Worm (Caenorhabditis elegans) whole organism, late embryonic: ENCODE data around the gene syx-6.

Experiments
- C08G9.2 ChIP-seq: sonication (generic microtip); optimal IDR thresholded peaks from 2 replicates; lab custom pipeline; 2016; ENCODE audit warnings: mild to moderate bottlenecking, missing genetic modification characterization, moderate library complexity, missing compliant biosample characterization
- K02D7.2 ChIP-seq: sonication (generic microtip); optimal IDR thresholded peaks from 2 replicates; lab custom pipeline; 2017; ENCODE audit warnings: mild to moderate bottlenecking, missing genetic modification characterization, missing compliant biosample characterization
- K09A11.1 ChIP-seq: sonication (generic microtip); optimal IDR thresholded peaks from 2 replicates; lab custom pipeline; 2017; ENCODE audit warnings: antibody characterized with exemption, mild to moderate bottlenecking, missing genetic modification characterization, missing compliant biosample characterization; ENCODE audit not compliant: insufficient read depth
- Y22D7AL.16 ChIP-seq: sonication (generic microtip); optimal IDR thresholded peaks from 2 replicates; lab custom pipeline; 2016; ENCODE audit warnings: missing genetic modification characterization, missing compliant biosample characterization
- ama-1 ChIP-seq: fragments of 150-350 bp; optimal IDR thresholded peaks from 2 replicates; lab custom pipeline; 2014
- ceh-14 ChIP-seq: sonication (generic microtip); optimal IDR thresholded peaks from 2 replicates; lab custom pipeline; 2016; ENCODE audit warnings: missing genotype, missing genetic modification characterization, missing compliant biosample characterization
- ceh-18 ChIP-seq: sonication (generic microtip); optimal IDR thresholded peaks from 2 replicates; lab custom pipeline; 2016; ENCODE audit warnings: missing genetic modification characterization, missing compliant biosample characterization
- ceh-2 ChIP-seq: sonication (generic microtip); optimal IDR thresholded peaks from 2 replicates; lab custom pipeline; 2016; ENCODE audit warnings: missing genotype, missing genetic modification characterization, missing compliant biosample characterization
- ceh-30 ChIP-seq: fragments of 150-350 bp; optimal IDR thresholded peaks from 2 replicates; lab custom pipeline; 2014; ENCODE audit warnings: missing biosample characterization, missing genetic modification characterization
- ceh-31 ChIP-seq: sonication (generic microtip); optimal IDR thresholded peaks from 2 replicates; lab custom pipeline; 2016; ENCODE audit warnings: missing genetic modification characterization, missing compliant biosample characterization
- ceh-34 ChIP-seq: sonication (generic microtip); optimal IDR thresholded peaks from 2 replicates; lab custom pipeline; 2016; ENCODE audit warnings: mild to moderate bottlenecking, missing genetic modification characterization, missing compliant biosample characterization
- ceh-45 ChIP-seq: fragments of 200-800 bp; sonication (Bioruptor generic); IDR thresholded peaks from 2 replicates; pipeline ENCODE4 v1.3.6; 2022; ENCODE audit warnings: missing genetic modification reagents, missing genetic modification characterization, missing compliant biosample characterization
- ceh-48 ChIP-seq: sonication (generic microtip); optimal IDR thresholded peaks from 2 replicates; lab custom pipeline; 2016; ENCODE audit warnings: missing genetic modification characterization, inconsistent platforms, missing compliant biosample characterization
- ceh-9 ChIP-seq: sonication (generic microtip); optimal IDR thresholded peaks from 2 replicates; lab custom pipeline; 2016; ENCODE audit warnings: mild to moderate bottlenecking, missing genetic modification characterization, inconsistent platforms, missing compliant biosample characterization
- che-1 ChIP-seq: sonication (generic microtip); optimal IDR thresholded peaks from 2 replicates; lab custom pipeline; 2016; ENCODE audit warnings: mild to moderate bottlenecking, missing genetic modification characterization, missing compliant biosample characterization
- dmd-4 ChIP-seq: sonication (generic microtip); optimal IDR thresholded peaks from 2 replicates; lab custom pipeline; 2016; ENCODE audit warnings: borderline replicate concordance, missing genetic modification characterization, missing compliant biosample characterization
- elt-2 ChIP-seq: sonication (generic microtip); optimal IDR thresholded peaks from 2 replicates; lab custom pipeline; 2016; ENCODE audit warnings: missing genetic modification reagents, missing genetic modification characterization, missing compliant biosample characterization
- fkh-10 ChIP-seq: fragments of 150-350 bp; optimal IDR thresholded peaks from 2 replicates; lab custom pipeline; 2014; ENCODE audit warnings: missing biosample characterization, missing genetic modification reagents, missing genetic modification characterization
- fkh-6 ChIP-seq: sonication (generic microtip); optimal IDR thresholded peaks from 2 replicates; lab custom pipeline; 2016; ENCODE audit warnings: missing genetic modification characterization, missing compliant biosample characterization
- gmeb-2 ChIP-seq: sonication (generic microtip); optimal IDR thresholded peaks from 2 replicates; lab custom pipeline; 2016; ENCODE audit warnings: missing genetic modification characterization, inconsistent platforms, missing compliant biosample characterization
- hlh-15 ChIP-seq: sonication (generic microtip); optimal IDR thresholded peaks from 2 replicates; lab custom pipeline; 2016; ENCODE audit warnings: missing genetic modification characterization, missing compliant biosample characterization
- hlh-30 ChIP-seq: sonication (generic microtip); optimal IDR thresholded peaks from 2 replicates; lab custom pipeline; 2017; ENCODE audit warnings: antibody characterized with exemption, missing genetic modification characterization, missing compliant biosample characterization; ENCODE audit not compliant: insufficient read depth
- hlh-6 ChIP-seq: sonication (generic microtip); optimal IDR thresholded peaks from 2 replicates; lab custom pipeline; 2016; ENCODE audit warnings: missing genotype, missing genetic modification characterization, missing compliant biosample characterization
- hlh-8 ChIP-seq: sonication (generic microtip); optimal IDR thresholded peaks from 2 replicates; lab custom pipeline; 2016; ENCODE audit warnings: missing genotype, missing genetic modification characterization, missing compliant biosample characterization
- mec-3 ChIP-seq: sonication (generic microtip); optimal IDR thresholded peaks from 2 replicates; lab custom pipeline; 2016; ENCODE audit warnings: borderline replicate concordance, missing genetic modification characterization, missing compliant biosample characterization
- nfya-1 ChIP-seq: sonication (generic microtip); optimal IDR thresholded peaks from 2 replicates; lab custom pipeline; 2017; ENCODE audit warnings: missing genetic modification characterization, mild to moderate bottlenecking, missing compliant biosample characterization, antibody characterized with exemption, moderate library complexity
- nhr-11 ChIP-seq: fragments of 150-350 bp; optimal IDR thresholded peaks from 2 replicates; lab custom pipeline; 2014; ENCODE audit warnings: missing biosample characterization, missing genetic modification characterization
- odd-2 ChIP-seq: sonication (generic microtip); optimal IDR thresholded peaks from 2 replicates; lab custom pipeline; 2017; ENCODE audit warnings: antibody characterized with exemption, mild to moderate bottlenecking, missing genetic modification characterization, missing compliant biosample characterization
- pag-3 ChIP-seq: sonication (generic microtip); optimal IDR thresholded peaks from 2 replicates; lab custom pipeline; 2016; ENCODE audit warnings: missing compliant biosample characterization, missing genetic modification characterization, borderline replicate concordance
- pat-9 ChIP-seq: fragments of 200-800 bp; sonication (Bioruptor generic); optimal IDR thresholded peaks from 2 replicates; lab custom pipeline; 2018; ENCODE audit warnings: mild to moderate bottlenecking, missing genetic modification characterization, moderate library complexity, missing compliant biosample characterization
- pha-2 ChIP-seq: sonication (generic microtip); optimal IDR thresholded peaks from 2 replicates; lab custom pipeline; 2017; ENCODE audit warnings: mild to moderate bottlenecking, missing genetic modification characterization, missing compliant biosample characterization
- pha-4 ChIP-seq: fragments of 150-350 bp; optimal IDR thresholded peaks from 2 replicates; lab custom pipeline; 2018; ENCODE audit warnings: missing biosample characterization, missing genetic modification reagents, missing genetic modification characterization
- ref-2 ChIP-seq: sonication (generic microtip); optimal IDR thresholded peaks from 2 replicates; lab custom pipeline; 2016; ENCODE audit warnings: missing genetic modification characterization, missing compliant biosample characterization
- sdc-2 ChIP-seq: sonication (generic microtip); optimal IDR thresholded peaks from 2 replicates; lab custom pipeline; 2016; ENCODE audit warnings: missing genotype, missing genetic modification characterization, missing compliant biosample characterization
- sox-2 ChIP-seq: fragments of 200-800 bp; sonication (Bioruptor generic); IDR thresholded peaks from 2 replicates; pipeline ENCODE4 v1.3.6; 2022; ENCODE audit warnings: missing genetic modification reagents, missing genetic modification characterization, missing compliant biosample characterization
- tbx-2 ChIP-seq: sonication (generic microtip); optimal IDR thresholded peaks from 2 replicates; lab custom pipeline; 2016; ENCODE audit warnings: missing genetic modification characterization, missing compliant biosample characterization
- unc-3 ChIP-seq, 2 experiments: fragments of 200-800 bp in 1 of 2; sonication (Bioruptor generic) in 1 of 2; sonication (generic microtip) in 1 of 2; conservative IDR thresholded peaks in 1 of 2; optimal IDR thresholded peaks in 1 of 2; 2 replicates each; pipeline versions ENCODE4 v1.3.6 to Lab custom; 2016 to 2022; ENCODE audit warnings: missing compliant biosample characterization in 2 of 2, missing genetic modification characterization in 2 of 2, missing genetic modification reagents in 1 of 2
- zip-5 ChIP-seq: sonication (generic microtip); optimal IDR thresholded peaks from 2 replicates; lab custom pipeline; 2016; ENCODE audit warnings: missing genetic modification characterization, missing compliant biosample characterization

The syx-6 gene

ce11 chrX:3163972-3164575 is at the start of gene syx-6:
Gene syx-6 (plus strand): TSS chrX:3164525.
- TF ChIP-seq hlh-15 (tag; lab: Kevin White, UChicago) (no peak), nhr-11 (tag; lab: Kevin White, UChicago) (no peak)

DNA sequence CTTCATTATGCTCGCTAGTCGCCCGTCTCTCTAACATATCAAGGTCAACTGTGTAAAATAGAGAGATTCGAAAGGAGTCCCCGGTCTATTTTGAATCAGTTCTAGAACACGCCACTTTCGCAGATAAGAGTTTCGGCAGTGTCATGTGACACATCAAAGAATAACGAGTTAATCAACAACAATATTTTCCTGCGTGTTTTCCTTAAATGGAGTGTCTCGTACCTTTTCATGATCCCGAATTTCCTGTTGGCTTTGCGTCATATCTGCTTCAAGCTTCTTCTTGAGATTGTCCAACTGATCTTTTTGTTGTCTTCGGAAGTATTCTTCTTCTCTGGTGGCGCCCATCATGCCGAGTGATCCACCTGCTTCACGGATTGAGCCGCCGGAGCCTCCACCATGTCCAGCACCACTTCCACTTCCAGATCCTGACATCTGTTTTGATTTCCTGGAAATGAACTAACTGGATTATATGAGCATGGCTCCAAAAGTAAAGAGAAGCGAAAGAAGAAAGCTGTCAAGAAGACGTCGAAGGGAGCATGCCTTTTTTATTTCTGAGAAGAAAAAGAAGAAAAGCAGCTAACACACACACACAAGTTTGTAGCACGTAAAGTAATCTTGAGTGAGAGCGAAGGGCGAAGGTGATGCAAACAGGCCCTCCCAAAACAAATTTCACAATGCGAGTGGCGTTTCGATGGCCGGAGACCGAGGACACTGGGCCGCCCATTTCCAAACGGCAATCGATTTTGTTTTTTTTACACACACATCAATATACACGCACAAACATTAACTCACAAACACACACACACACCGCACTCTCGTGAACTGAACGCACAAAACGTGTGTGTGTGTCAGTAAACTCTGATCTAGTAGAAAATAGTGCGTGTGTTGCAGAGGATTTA is 48.9 kb upstream of the syx-6 start:
- TF ChIP-seq elt-2 (tag; lab: Kevin White, UChicago) (peak; percentile 27), C08G9.2 (tag; lab: Kevin White, UChicago) (no peak), mec-3 (tag; lab: Kevin White, UChicago) (peak; percentile 34), dmd-4 (no peak), fkh-6 (no peak), hlh-30 (peak; percentile 7)

- TF ChIP-seq ceh-18 (tag; lab: Kevin White, UChicago), result peak; percentile 83
- TF ChIP-seq Y22D7AL.16 (tag; lab: Kevin White, UChicago), result no peak
- TF ChIP-seq ceh-14 (tag; lab: Kevin White, UChicago), result no peak
- TF ChIP-seq gmeb-2 (tag; lab: Kevin White, UChicago), result no peak
- peak; percentile 24 for TF ChIP-seq ref-2 (tag; lab: Kevin White, UChicago)
- peak; percentile 4 for TF ChIP-seq pat-9
- TF ChIP-seq pha-2, result no peak
- TF ChIP-seq nfya-1 (tag; lab: Kevin White, UChicago), result peak; percentile 51
- TF ChIP-seq sdc-2 (tag; lab: Kevin White, UChicago), result no peak
- peak; percentile 30 for TF ChIP-seq ceh-34 (tag; lab: Kevin White, UChicago)
- no peak for TF ChIP-seq zip-5 (tag; lab: Kevin White, UChicago)
- TF ChIP-seq tbx-2 (tag; lab: Kevin White, UChicago), result peak; percentile 67
- TF ChIP-seq ceh-31 (tag; lab: Kevin White, UChicago), result peak; percentile 74
Observed at ce11 chrX:3116033-3116876, 48.1 kb upstream of the syx-6 start, which contains the start of gene mai-1. Gene mai-1 (minus strand): TSS chrX:3116589.

- no peak for TF ChIP-seq pha-4 (tag; lab: Kevin White, UChicago)
- TF ChIP-seq hlh-6 (tag; lab: Kevin White, UChicago), result no peak
- no peak for TF ChIP-seq hlh-8 (tag; lab: Kevin White, UChicago)
- peak; percentile 87 for TF ChIP-seq elt-2 (tag; lab: Kevin White, UChicago)
- no peak for TF ChIP-seq ama-1 (lab: Kevin White, UChicago)
- no peak for TF ChIP-seq unc-3 (GFP tag; conservative IDR thresholded peaks at IDR 0.05; lab: Robert Waterston, UW)
- TF ChIP-seq unc-3 (tag; optimal IDR thresholded peaks at IDR 0.05; lab: Kevin White, UChicago), result no peak
- no peak for TF ChIP-seq che-1 (tag; lab: Kevin White, UChicago)
- TF ChIP-seq K09A11.1, result no peak
Observed at ce11 chrX:3117204-3117603, 47.1 kb upstream of the syx-6 start.

ce11 chrX:3118596-3119287 is 45.6 kb upstream of the syx-6 start:
- no peak for TF ChIP-seq hlh-30
- TF ChIP-seq nhr-11 (tag; lab: Kevin White, UChicago), result no peak
- TF ChIP-seq fkh-10 (GFP tag; lab: Kevin White, UChicago), result no peak
- no peak for TF ChIP-seq dmd-4
- TF ChIP-seq hlh-15 (tag; lab: Kevin White, UChicago), result no peak
- no peak for TF ChIP-seq pha-2
- TF ChIP-seq K02D7.2 (tag; lab: Kevin White, UChicago), result no peak
- TF ChIP-seq fkh-6, result no peak
- TF ChIP-seq pag-3 (tag; lab: Kevin White, UChicago), result no peak
- TF ChIP-seq ceh-9 (tag; lab: Kevin White, UChicago), result no peak
- TF ChIP-seq odd-2, result no peak
- TF ChIP-seq ceh-2 (tag; lab: Kevin White, UChicago), result no peak
- TF ChIP-seq ceh-48 (tag; lab: Kevin White, UChicago), result no peak
- TF ChIP-seq ceh-45 (GFP tag; lab: Robert Waterston, UW), result no peak
- no peak for TF ChIP-seq ceh-30 (tag; lab: Kevin White, UChicago)
- TF ChIP-seq sox-2 (GFP tag; lab: Robert Waterston, UW), result no peak
- TF ChIP-seq elt-2 (tag; lab: Kevin White, UChicago), result no peak
